Fruit fly (Drosophila melanogaster) whole organism, embryonic: Measurements from ENCODE around the gene vvl.

Experiments used
- CG11560 ChIP-seq: fragments of 200-800 bp; sonication (Bioruptor generic); IDR thresholded peaks from 3 replicates; pipeline ENCODE4 v1.3.6; 2022; ENCODE audit warnings: missing biosample characterization, missing genetic modification characterization
- CG12299 ChIP-seq: fragments of 200-800 bp; sonication (Bioruptor generic); optimal IDR thresholded peaks from 2 replicates; lab custom pipeline; 2018; ENCODE audit warnings: missing biosample characterization, mild to moderate bottlenecking, missing genetic modification characterization
- CG12744 ChIP-seq: fragments of 200-800 bp; sonication (Bioruptor generic); optimal IDR thresholded peaks from 2 replicates; lab custom pipeline; 2016; ENCODE audit warnings: missing biosample characterization, missing genetic modification characterization
- CG13123 ChIP-seq: fragments of 200-800 bp; sonication (Bioruptor generic); optimal IDR thresholded peaks from 2 replicates; lab custom pipeline; 2016; ENCODE audit warnings: missing biosample characterization, missing genetic modification characterization
- CG13775 ChIP-seq: fragments of 200-800 bp; sonication (Bioruptor generic); optimal IDR thresholded peaks from 3 replicates; lab custom pipeline; 2017; ENCODE audit warnings: missing biosample characterization, mild to moderate bottlenecking, missing genetic modification characterization
- CG14965 ChIP-seq: fragments of 200-800 bp; sonication (Bioruptor generic); optimal IDR thresholded peaks from 2 replicates; lab custom pipeline; 2016; ENCODE audit warnings: missing biosample characterization, missing genetic modification characterization, borderline replicate concordance
- CG15269 ChIP-seq: fragments of 200-800 bp; sonication (Bioruptor generic); optimal IDR thresholded peaks from 2 replicates; lab custom pipeline; 2018; ENCODE audit warnings: missing biosample characterization, mild to moderate bottlenecking, missing genetic modification characterization, moderate library complexity
- CG1602 ChIP-seq: fragments of 200-800 bp; sonication (Bioruptor generic); optimal IDR thresholded peaks from 3 replicates; lab custom pipeline; 2016; ENCODE audit warnings: missing biosample characterization, missing genetic modification characterization
- CG1603 ChIP-seq: fragments of 200-800 bp; sonication (Bioruptor generic); optimal IDR thresholded peaks from 2 replicates; lab custom pipeline; 2019; ENCODE audit warnings: missing biosample characterization, mild to moderate bottlenecking, missing genetic modification characterization, moderate library complexity
- CG2202 ChIP-seq: fragments of 200-800 bp; sonication (Bioruptor generic); optimal IDR thresholded peaks from 2 replicates; lab custom pipeline; 2018; ENCODE audit warnings: missing biosample characterization, mild to moderate bottlenecking, missing genetic modification characterization
- CG3065 ChIP-seq: fragments of 200-800 bp; sonication (Bioruptor generic); optimal IDR thresholded peaks from 2 replicates; lab custom pipeline; 2016; ENCODE audit warnings: missing biosample characterization, missing genetic modification characterization
- CG42726 ChIP-seq: fragments of 200-800 bp; sonication (Bioruptor generic); IDR thresholded peaks from 2 replicates; pipeline ENCODE4 v1.3.6; 2022; ENCODE audit warnings: missing biosample characterization, missing genetic modification characterization; ENCODE audit not compliant: partially characterized antibody
- CG6683 ChIP-seq: fragments of 200-800 bp; sonication (Bioruptor generic); optimal IDR thresholded peaks from 2 replicates; lab custom pipeline; 2017; ENCODE audit warnings: missing biosample characterization, mild to moderate bottlenecking, missing genetic modification characterization, missing genetic modification reagents
- CG6689 ChIP-seq: fragments of 200-800 bp; sonication (Bioruptor generic); IDR thresholded peaks from 2 replicates; pipeline ENCODE4 v1.3.6; 2022; ENCODE audit warnings: missing biosample characterization, missing genetic modification characterization
- CG7556 ChIP-seq: fragments of 200-800 bp; sonication (Bioruptor generic); optimal IDR thresholded peaks from 2 replicates; lab custom pipeline; 2017; ENCODE audit warnings: missing biosample characterization, mild to moderate bottlenecking, missing genetic modification characterization
- CG9727 ChIP-seq: fragments of 200-800 bp; sonication (Bioruptor generic); optimal IDR thresholded peaks from 3 replicates; lab custom pipeline; 2017; ENCODE audit warnings: missing biosample characterization, mild to moderate bottlenecking, missing genetic modification characterization
- CG9797 ChIP-seq: fragments of 200-800 bp; sonication (Bioruptor generic); optimal IDR thresholded peaks from 3 replicates; lab custom pipeline; 2018; ENCODE audit warnings: missing biosample characterization, mild to moderate bottlenecking, missing genetic modification characterization
- CG9876 ChIP-seq: fragments of 200-800 bp; sonication (Bioruptor generic); optimal IDR thresholded peaks from 2 replicates; lab custom pipeline; 2016; ENCODE audit warnings: missing biosample characterization, missing genetic modification characterization
- CoRest ChIP-seq: fragments of 200-800 bp; sonication (Bioruptor generic); optimal IDR thresholded peaks from 3 replicates; lab custom pipeline; 2018; ENCODE audit warnings: missing biosample characterization, mild to moderate bottlenecking, missing genetic modification characterization, moderate library complexity
- HLH3B ChIP-seq: fragments of 200-800 bp; sonication (Bioruptor generic); IDR thresholded peaks from 2 replicates; pipeline ENCODE4 v1.3.6; 2022; ENCODE audit warnings: missing biosample characterization, missing genetic modification characterization
- Max ChIP-seq: fragments of 200-800 bp; sonication (Bioruptor generic); optimal IDR thresholded peaks from 2 replicates; lab custom pipeline; 2016; ENCODE audit warnings: missing biosample characterization, mild to moderate bottlenecking, missing genetic modification characterization
- Mrtf ChIP-seq: fragments of 200-800 bp; sonication (Bioruptor generic); IDR thresholded peaks from 3 replicates; pipeline ENCODE4 v1.3.6; 2022; ENCODE audit warnings: missing biosample characterization, missing genetic modification characterization
- NfI ChIP-seq: fragments of 200-800 bp; sonication (Bioruptor generic); optimal IDR thresholded peaks from 3 replicates; lab custom pipeline; 2018; ENCODE audit warnings: missing biosample characterization, mild to moderate bottlenecking, missing genetic modification characterization, moderate library complexity
- Opbp ChIP-seq: fragments of 200-800 bp; sonication (Bioruptor generic); IDR thresholded peaks from 3 replicates; pipeline ENCODE4 v1.3.6; 2022; ENCODE audit warnings: missing biosample characterization, missing genetic modification characterization; ENCODE audit not compliant: partially characterized antibody
- Ptx1 ChIP-seq: fragments of 200-800 bp; sonication (Bioruptor generic); IDR thresholded peaks from 2 replicates; pipeline ENCODE4 v1.3.6; 2022; ENCODE audit warnings: missing biosample characterization, missing genetic modification characterization
- Sox102F ChIP-seq: fragments of 200-800 bp; sonication (Bioruptor generic); optimal IDR thresholded peaks from 2 replicates; lab custom pipeline; 2018; ENCODE audit warnings: missing biosample characterization, mild to moderate bottlenecking, missing genetic modification characterization, moderate library complexity
- TFAM ChIP-seq: fragments of 200-800 bp; sonication (Bioruptor generic); optimal IDR thresholded peaks from 2 replicates; lab custom pipeline; 2017; ENCODE audit warnings: missing biosample characterization, missing genetic modification characterization, inconsistent platforms
- Usf ChIP-seq: fragments of 200-800 bp; sonication (Bioruptor generic); optimal IDR thresholded peaks from 2 replicates; lab custom pipeline; 2017; ENCODE audit warnings: missing genotype, missing biosample characterization, missing genetic modification characterization
- Vsx1 ChIP-seq: fragments of 200-800 bp; sonication (Bioruptor generic); optimal IDR thresholded peaks from 2 replicates; lab custom pipeline; 2017; ENCODE audit warnings: missing biosample characterization, mild to moderate bottlenecking, missing genetic modification characterization, missing genetic modification reagents
- Xrp1 ChIP-seq: fragments of 200-800 bp; sonication (Bioruptor generic); IDR thresholded peaks from 2 replicates; pipeline ENCODE4 v1.3.6; 2022; ENCODE audit warnings: missing biosample characterization, missing genetic modification characterization
- cg ChIP-seq: fragments of 200-800 bp; sonication (Bioruptor generic); optimal IDR thresholded peaks from 3 replicates; lab custom pipeline; 2019; ENCODE audit warnings: missing biosample characterization, mild to moderate bottlenecking, missing genetic modification characterization, moderate library complexity
- chinmo ChIP-seq: fragments of 200-800 bp; sonication (Bioruptor generic); IDR thresholded peaks from 4 replicates; pipeline ENCODE4 v1.3.6; 2022; ENCODE audit warnings: missing biosample characterization, missing genetic modification characterization; ENCODE audit not compliant: partially characterized antibody
- croc ChIP-seq: fragments of 200-800 bp; sonication (Bioruptor generic); conservative IDR thresholded peaks from 3 replicates; pipeline ENCODE4 v1.3.6; 2022; ENCODE audit warnings: missing biosample characterization, missing genetic modification characterization
- dati ChIP-seq: fragments of 200-800 bp; sonication (Bioruptor generic); IDR thresholded peaks from 2 replicates; pipeline ENCODE4 v1.3.6; 2022; ENCODE audit warnings: missing biosample characterization, missing genetic modification characterization
- dimm ChIP-seq: fragments of 200-800 bp; sonication (Bioruptor generic); IDR thresholded peaks from 2 replicates; pipeline ENCODE4 v1.3.6; 2022; ENCODE audit warnings: missing biosample characterization, missing genetic modification characterization
- dpn ChIP-seq, 2 experiments: fragments of 200-800 bp; sonication (Bioruptor generic); optimal IDR thresholded peaks; 3 replicates each; lab custom pipeline; 2016; ENCODE audit warnings: missing biosample characterization in 2 of 2, missing genetic modification characterization in 2 of 2
- fd96Cb ChIP-seq: fragments of 200-800 bp; sonication (Bioruptor generic); optimal IDR thresholded peaks from 2 replicates; lab custom pipeline; 2018; ENCODE audit warnings: missing biosample characterization, mild to moderate bottlenecking, missing genetic modification characterization, moderate library complexity
- gem ChIP-seq: fragments of 200-800 bp; sonication (Bioruptor generic); optimal IDR thresholded peaks from 2 replicates; lab custom pipeline; 2019; ENCODE audit warnings: missing biosample characterization, mild to moderate bottlenecking, missing genetic modification characterization, moderate library complexity
- gt ChIP-seq: fragments of 200-800 bp; sonication (Bioruptor generic); IDR thresholded peaks from 2 replicates; pipeline ENCODE4 v1.3.6; 2022; ENCODE audit warnings: missing biosample characterization, missing genetic modification characterization
- hb ChIP-seq: fragments of 200-800 bp; sonication (Bioruptor generic); IDR thresholded peaks from 3 replicates; pipeline ENCODE4 v1.3.6; 2022; ENCODE audit warnings: missing biosample characterization, missing genetic modification characterization; ENCODE audit not compliant: partially characterized antibody
- her ChIP-seq: fragments of 200-800 bp; sonication (Bioruptor generic); optimal IDR thresholded peaks from 2 replicates; lab custom pipeline; 2016; ENCODE audit warnings: missing biosample characterization, missing genetic modification characterization
- kay ChIP-seq: fragments of 200-800 bp; sonication (Bioruptor generic); optimal IDR thresholded peaks from 2 replicates; lab custom pipeline; 2016; ENCODE audit warnings: missing biosample characterization, missing genetic modification characterization
- lola ChIP-seq, 3 experiments: fragments of >200 bp in 2 of 3; fragments of 200-800 bp in 1 of 3; sonication (Bioruptor generic) in 1 of 3; optimal IDR thresholded peaks; 2 replicates each; lab custom pipeline; 2017 to 2019; ENCODE audit warnings: missing biosample characterization in 3 of 3, missing genetic modification characterization in 3 of 3, mild to moderate bottlenecking in 1 of 3, moderate library complexity in 1 of 3
- mam ChIP-seq: fragments of 200-800 bp; sonication (Bioruptor generic); optimal IDR thresholded peaks from 3 replicates; lab custom pipeline; 2016; ENCODE audit warnings: missing biosample characterization, missing genetic modification characterization
- nerfin-2 ChIP-seq: fragments of 200-800 bp; sonication (Bioruptor generic); IDR thresholded peaks from 2 replicates; pipeline ENCODE4 v1.3.6; 2022; ENCODE audit warnings: missing biosample characterization, missing genetic modification characterization; ENCODE audit not compliant: partially characterized antibody
- peb ChIP-seq: fragments of 200-800 bp; sonication (Bioruptor generic); IDR thresholded peaks from 2 replicates; pipeline ENCODE4 v1.3.6; 2022; ENCODE audit warnings: missing biosample characterization, missing genetic modification characterization
- slou ChIP-seq: fragments of 200-800 bp; sonication (Bioruptor generic); optimal IDR thresholded peaks from 3 replicates; lab custom pipeline; 2016; ENCODE audit warnings: missing biosample characterization, missing genetic modification characterization
- stc ChIP-seq: fragments of 200-800 bp; sonication (Bioruptor generic); IDR thresholded peaks from 2 replicates; pipeline ENCODE4 v1.3.6; 2022; ENCODE audit warnings: missing biosample characterization, missing genetic modification characterization
- tgo ChIP-seq: fragments of 200-800 bp; sonication (Bioruptor generic); IDR thresholded peaks from 3 replicates; pipeline ENCODE4 v1.3.6; 2022; ENCODE audit warnings: missing biosample characterization, missing genetic modification characterization
- vvl ChIP-seq: fragments of 200-800 bp; sonication (Bioruptor generic); IDR thresholded peaks from 2 replicates; pipeline ENCODE4 v1.3.6; 2022; ENCODE audit warnings: missing biosample characterization, missing genetic modification characterization

vvl gene

dm6 chr3L:6816872-6817271 is 26.9 kb downstream of the vvl start (continued):
- peak; percentile 11 for TF ChIP-seq Max (GFP tag; lab: Kevin White, UChicago)
- TF ChIP-seq CG2202 = peak; percentile 40
- peak; percentile 64 for TF ChIP-seq CG9727
- TF ChIP-seq CG1603 = peak; percentile 41
- TF ChIP-seq CG6689 (GFP tag; lab: Robert Waterston, UW) = peak; percentile 49
- TF ChIP-seq gem (tag; lab: Kevin White, UChicago) = peak; percentile 80
- no peak for TF ChIP-seq cg
- peak; percentile 68 for TF ChIP-seq CG15269 (tag; lab: Kevin White, UChicago)
- TF ChIP-seq vvl (GFP tag; lab: Robert Waterston, UW) = peak; percentile 87
- no peak for TF ChIP-seq CG9797 (GFP tag; lab: Kevin White, UChicago)
- peak; percentile 22 for TF ChIP-seq CG12744
- TF ChIP-seq fd96Cb = peak; percentile 59
- TF ChIP-seq Mrtf (GFP tag; lab: Robert Waterston, UW) = peak; percentile 19; the same call in 1 of the 3 replicates
- no peak for TF ChIP-seq CG6683 (GFP tag; lab: Kevin White, UChicago)
- TF ChIP-seq Usf = no peak
- TF ChIP-seq CG7556 (GFP tag; lab: Kevin White, UChicago) = peak; percentile 15
- TF ChIP-seq CG13775 (GFP tag; lab: Kevin White, UChicago) = peak; percentile 27
- TF ChIP-seq hb = no peak
- no peak for TF ChIP-seq mam (GFP tag; lab: Kevin White, UChicago)
- peak; percentile 46; the same call in 1 of the 3 replicates for TF ChIP-seq tgo
- TF ChIP-seq her (GFP tag; lab: Kevin White, UChicago) = no peak
- no peak for TF ChIP-seq slou (GFP tag; lab: Kevin White, UChicago)
- no peak for TF ChIP-seq gt (GFP tag; lab: Robert Waterston, UW)
- no peak for TF ChIP-seq CG9876
- no peak for TF ChIP-seq CG42726 (GFP tag; lab: Robert Waterston, UW)
- no peak for TF ChIP-seq CG11560 (tag; lab: Robert Waterston, UW)
- peak; percentile 58; the same call in 1 of the 2 replicates for TF ChIP-seq stc
- TF ChIP-seq Opbp = no peak
- TF ChIP-seq croc (GFP tag; lab: Robert Waterston, UW) = peak; percentile 21; the same call in 1 of the 3 replicates
- peak; percentile 57 for TF ChIP-seq Ptx1 (GFP tag; lab: Robert Waterston, UW)
- no peak for TF ChIP-seq kay (GFP tag; lab: Kevin White, UChicago)
- TF ChIP-seq CG12299 (tag; lab: Kevin White, UChicago) = no peak
- peak in 1 of 2 experiments; percentile 55 for TF ChIP-seq dpn (GFP tag; optimal IDR thresholded peaks at IDR 0.05; lab: Kevin White, UChicago)
- TF ChIP-seq CG14965 = no peak
- peak; percentile 35; the same call in 1 of the 2 replicates for TF ChIP-seq dati
- 0 out of 2 replicates have a peak, but pooled peaks have one; percentile 17 for TF ChIP-seq HLH3B (GFP tag; lab: Robert Waterston, UW)
- peak; percentile 23 for TF ChIP-seq NfI (GFP tag; lab: Kevin White, UChicago)
- TF ChIP-seq nerfin-2 (GFP tag; lab: Robert Waterston, UW) = no peak
- peak; percentile 3 for TF ChIP-seq CG13123 (GFP tag; lab: Kevin White, UChicago)
- TF ChIP-seq dimm (GFP tag; lab: Robert Waterston, UW) = 0 out of 2 replicates have a peak, but pooled peaks have one; percentile 48
- peak; percentile 65 for TF ChIP-seq CoRest (tag; lab: Kevin White, UChicago)
- no peak for TF ChIP-seq CG1602
- no peak for TF ChIP-seq CG3065 (GFP tag; lab: Kevin White, UChicago)
- TF ChIP-seq Sox102F (GFP tag; lab: Kevin White, UChicago) = peak; percentile 72
- no peak for TF ChIP-seq TFAM
- TF ChIP-seq Vsx1 (GFP tag; lab: Kevin White, UChicago) = no peak
- TF ChIP-seq peb (GFP tag; lab: Robert Waterston, UW) = 0 out of 2 replicates have a peak, but pooled peaks have one; percentile 15
- no peak for TF ChIP-seq chinmo (GFP tag; lab: Robert Waterston, UW)
- TF ChIP-seq Xrp1 = peak; percentile 71
- peak in 1 of 3 experiments; percentile 62 for TF ChIP-seq lola (GFP tag; optimal IDR thresholded peaks at IDR 0.05; lab: Kevin White, UChicago)
